Worm (Caenorhabditis elegans) whole organism, L1 larva: ENCODE measurements around the gene psf-1.

ENCODE experiments used
- F16B12.6 ChIP-seq: fragments of 150-350 bp; optimal IDR thresholded peaks from 2 replicates; lab custom pipeline; 2014; ENCODE audit warnings: missing biosample characterization, missing genetic modification characterization
- Y116A8C.19 ChIP-seq: sonication (generic microtip); optimal IDR thresholded peaks from 2 replicates; lab custom pipeline; 2016; ENCODE audit warnings: missing compliant biosample characterization, missing genetic modification characterization, borderline replicate concordance
- ceh-8 ChIP-seq: fragments of 200-800 bp; sonication (Bioruptor generic); optimal IDR thresholded peaks from 2 replicates; lab custom pipeline; 2018; ENCODE audit warnings: mild to moderate bottlenecking, missing genetic modification characterization, moderate library complexity, missing compliant biosample characterization
- ceh-82 ChIP-seq, 3 experiments: fragments of 150-350 bp in 1 of 3; sonication (generic microtip) in 2 of 3; optimal IDR thresholded peaks; 2 replicates each; lab custom pipeline; 2014 to 2017; ENCODE audit warnings: missing biosample characterization in 3 of 3, missing genetic modification characterization in 3 of 3
- ceh-90 ChIP-seq: sonication (generic microtip); optimal IDR thresholded peaks from 2 replicates; lab custom pipeline; 2016; ENCODE audit warnings: missing genetic modification characterization, missing compliant biosample characterization
- ces-1 ChIP-seq: fragments of 150-350 bp; optimal IDR thresholded peaks from 2 replicates; lab custom pipeline; 2014; ENCODE audit warnings: missing biosample characterization, missing genetic modification reagents, missing genetic modification characterization
- dpl-1 ChIP-seq, 3 experiments: fragments of 150-350 bp in 2 of 3; sonication (generic microtip) in 1 of 3; optimal IDR thresholded peaks; 2 replicates each; lab custom pipeline; 2014 to 2017; ENCODE audit warnings: missing biosample characterization in 3 of 3, missing genetic modification characterization in 3 of 3, missing genetic modification reagents in 3 of 3
- efl-3 ChIP-seq: fragments of 200-800 bp; sonication (Bioruptor generic); optimal IDR thresholded peaks from 2 replicates; lab custom pipeline; 2018; ENCODE audit warnings: mild to moderate bottlenecking, missing genetic modification characterization, missing compliant biosample characterization
- egl-13 ChIP-seq: sonication (generic microtip); optimal IDR thresholded peaks from 2 replicates; lab custom pipeline; 2016; ENCODE audit warnings: missing genotype, missing genetic modification reagents, missing genetic modification characterization, missing compliant biosample characterization
- egl-27 ChIP-seq, 2 experiments: fragments of 150-350 bp in 1 of 2; sonication (generic microtip); optimal IDR thresholded peaks; 3 replicates each; lab custom pipeline; 2017 to 2018; ENCODE audit warnings: missing biosample characterization in 2 of 2, missing genetic modification characterization in 2 of 2, missing genetic modification reagents in 2 of 2
- elt-2 ChIP-seq: sonication (generic microtip); optimal IDR thresholded peaks from 2 replicates; lab custom pipeline; 2016; ENCODE audit warnings: missing genetic modification characterization, mild to moderate bottlenecking, inconsistent platforms, missing compliant biosample characterization, missing genetic modification reagents
- ets-5 ChIP-seq: fragments of 200-800 bp; sonication (Bioruptor generic); IDR thresholded peaks from 2 replicates; pipeline ENCODE4 v1.3.6; 2022; ENCODE audit warnings: missing genetic modification characterization, missing compliant biosample characterization
- fkh-8 ChIP-seq: sonication (generic microtip); optimal IDR thresholded peaks from 2 replicates; lab custom pipeline; 2016; ENCODE audit warnings: mild to moderate bottlenecking, missing genetic modification characterization, missing compliant biosample characterization
- fos-1 ChIP-seq: fragments of 150-350 bp; optimal IDR thresholded peaks from 2 replicates; lab custom pipeline; 2014; ENCODE audit warnings: missing biosample characterization, missing genetic modification characterization
- grh-1 ChIP-seq: fragments of 200-800 bp; sonication (Bioruptor generic); IDR thresholded peaks from 2 replicates; pipeline ENCODE4 v1.3.6; 2022; ENCODE audit warnings: missing genetic modification reagents, missing genetic modification characterization, missing compliant biosample characterization
- hlh-4 ChIP-seq: sonication (generic microtip); optimal IDR thresholded peaks from 2 replicates; lab custom pipeline; 2016; ENCODE audit warnings: mild to moderate bottlenecking, missing genetic modification characterization, missing compliant biosample characterization
- hpl-2 ChIP-seq: fragments of 150-350 bp; optimal IDR thresholded peaks from 2 replicates; lab custom pipeline; 2014; ENCODE audit warnings: missing biosample characterization, missing genetic modification reagents, missing genetic modification characterization
- irx-1 ChIP-seq: sonication (generic microtip); optimal IDR thresholded peaks from 2 replicates; lab custom pipeline; 2016; ENCODE audit warnings: missing genetic modification characterization, missing compliant biosample characterization
- isw-1 ChIP-seq: fragments of 200-800 bp; sonication (Bioruptor generic); IDR thresholded peaks from 2 replicates; pipeline ENCODE4 v1.3.6; 2022; ENCODE audit warnings: missing genetic modification characterization, missing compliant biosample characterization
- lin-13 ChIP-seq: fragments of 150-350 bp; optimal IDR thresholded peaks from 2 replicates; lab custom pipeline; 2014; ENCODE audit warnings: missing biosample characterization, missing genetic modification reagents, missing genetic modification characterization
- lin-14 ChIP-seq: fragments of 200-800 bp; sonication (Bioruptor generic); optimal IDR thresholded peaks from 2 replicates; lab custom pipeline; 2018; ENCODE audit warnings: mild to moderate bottlenecking, missing genetic modification characterization, moderate library complexity, missing compliant biosample characterization
- lin-15B ChIP-seq: fragments of 150-350 bp; sonication (generic microtip); optimal IDR thresholded peaks from 3 replicates; lab custom pipeline; 2014; ENCODE audit warnings: missing biosample characterization, missing genetic modification characterization
- lin-35 ChIP-seq, 2 experiments: fragments of 150-350 bp; optimal IDR thresholded peaks; 2 replicates each; lab custom pipeline; 2014; ENCODE audit warnings: missing biosample characterization in 2 of 2, missing genetic modification characterization in 2 of 2, missing genetic modification reagents in 2 of 2
- mdl-1 ChIP-seq, 2 experiments: fragments of 150-350 bp; optimal IDR thresholded peaks; 2 replicates each; lab custom pipeline; 2014 to 2017; ENCODE audit warnings: missing biosample characterization in 2 of 2, missing genetic modification characterization in 2 of 2, inconsistent platforms in 1 of 2
- nhr-11 ChIP-seq: fragments of 150-350 bp; optimal IDR thresholded peaks from 2 replicates; lab custom pipeline; 2014; ENCODE audit warnings: missing biosample characterization, missing genetic modification characterization
- nhr-12 ChIP-seq: sonication (generic microtip); optimal IDR thresholded peaks from 2 replicates; lab custom pipeline; 2017; ENCODE audit warnings: missing biosample characterization, missing genetic modification characterization
- nhr-237 ChIP-seq: fragments of 150-350 bp; optimal IDR thresholded peaks from 2 replicates; lab custom pipeline; 2014; ENCODE audit warnings: missing biosample characterization, missing genetic modification characterization
- nhr-71 ChIP-seq: sonication (generic microtip); optimal IDR thresholded peaks from 2 replicates; lab custom pipeline; 2016; ENCODE audit warnings: mild to moderate bottlenecking, missing genetic modification characterization, moderate library complexity, missing compliant biosample characterization
- nhr-90 ChIP-seq: sonication (generic microtip); optimal IDR thresholded peaks from 2 replicates; lab custom pipeline; 2016; ENCODE audit warnings: mild to moderate bottlenecking, missing genetic modification characterization, missing compliant biosample characterization; ENCODE audit not compliant: poor library complexity
- pag-3 ChIP-seq: sonication (generic microtip); optimal IDR thresholded peaks from 2 replicates; lab custom pipeline; 2017; ENCODE audit warnings: missing genetic modification characterization, mild to moderate bottlenecking, missing compliant biosample characterization, antibody characterized with exemption, borderline replicate concordance; ENCODE audit not compliant: insufficient read depth
- pax-3 ChIP-seq: fragments of 200-800 bp; sonication (Bioruptor generic); optimal IDR thresholded peaks from 2 replicates; lab custom pipeline; 2018; ENCODE audit warnings: mild to moderate bottlenecking, missing genetic modification characterization, moderate library complexity, missing compliant biosample characterization
- rnt-1 ChIP-seq: sonication (generic microtip); optimal IDR thresholded peaks from 2 replicates; lab custom pipeline; 2016; ENCODE audit warnings: mild to moderate bottlenecking, missing genetic modification characterization, moderate library complexity, missing compliant biosample characterization
- skn-1 ChIP-seq: fragments of 150-350 bp; optimal IDR thresholded peaks from 2 replicates; lab custom pipeline; 2014; ENCODE audit warnings: missing biosample characterization, missing genetic modification characterization
- snpc-4 ChIP-seq: fragments of 150-350 bp; optimal IDR thresholded peaks from 2 replicates; lab custom pipeline; 2014; ENCODE audit warnings: missing biosample characterization, missing genetic modification characterization
- snu-23 ChIP-seq: sonication (generic microtip); optimal IDR thresholded peaks from 2 replicates; lab custom pipeline; 2016; ENCODE audit warnings: missing genetic modification characterization, missing compliant biosample characterization
- sptf-1 ChIP-seq: fragments of 150-350 bp; optimal IDR thresholded peaks from 2 replicates; lab custom pipeline; 2014; ENCODE audit warnings: missing biosample characterization, missing genetic modification characterization
- tlp-1 ChIP-seq: fragments of 150-350 bp; optimal IDR thresholded peaks from 2 replicates; lab custom pipeline; 2014; ENCODE audit warnings: missing biosample characterization, missing genetic modification characterization
- unc-30 ChIP-seq: sonication (generic microtip); optimal IDR thresholded peaks from 2 replicates; lab custom pipeline; 2017; ENCODE audit warnings: missing biosample characterization, missing genetic modification characterization
- unc-62 ChIP-seq: fragments of 150-350 bp; optimal IDR thresholded peaks from 2 replicates; lab custom pipeline; 2014; ENCODE audit warnings: missing biosample characterization, missing genetic modification reagents, missing genetic modification characterization
- unc-86 ChIP-seq: sonication (generic microtip); optimal IDR thresholded peaks from 2 replicates; lab custom pipeline; 2016; ENCODE audit warnings: missing genetic modification characterization, missing compliant biosample characterization
- vab-15 ChIP-seq: sonication (generic microtip); optimal IDR thresholded peaks from 2 replicates; lab custom pipeline; 2017; ENCODE audit warnings: missing genotype, mild to moderate bottlenecking, missing genetic modification characterization, missing compliant biosample characterization
- zag-1 ChIP-seq: fragments of 150-350 bp; optimal IDR thresholded peaks from 2 replicates; lab custom pipeline; 2014; ENCODE audit warnings: missing biosample characterization, missing genetic modification characterization
- zip-4 ChIP-seq: fragments of 200-800 bp; sonication (Bioruptor generic); optimal IDR thresholded peaks from 2 replicates; lab custom pipeline; 2018; ENCODE audit warnings: mild to moderate bottlenecking, missing genetic modification characterization, moderate library complexity, missing compliant biosample characterization
- ztf-11 ChIP-seq, 2 experiments: sonication (generic microtip); optimal IDR thresholded peaks; 2 replicates each; lab custom pipeline; 2016 to 2017; ENCODE audit warnings: missing genetic modification characterization in 2 of 2, missing biosample characterization in 1 of 2, missing compliant biosample characterization in 1 of 2

The psf-1 gene

DNA sequence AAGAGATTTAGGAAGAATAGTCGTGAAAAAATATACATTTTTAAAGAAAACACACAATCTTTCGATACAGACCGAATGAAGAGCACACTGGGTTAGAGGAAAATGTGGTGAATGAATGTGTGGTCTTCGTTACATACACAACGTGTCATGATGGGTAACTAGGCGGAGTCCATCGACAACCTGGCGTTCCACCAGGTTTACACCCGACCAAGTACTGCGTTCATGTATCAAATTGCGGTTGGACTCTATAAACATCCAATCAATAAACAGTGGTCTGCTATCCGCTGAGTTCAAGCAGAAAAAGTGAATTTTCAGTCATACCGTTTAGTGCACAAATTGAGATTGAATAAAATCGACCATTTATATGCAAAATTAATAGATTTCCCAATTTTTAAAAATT is 13.3 kb downstream of the psf-1 start, which contains the start of gene sdz-38:
Gene sdz-38, minus strand, starts transcription at position 101 of the 400 bp plus-strand sequence.
- TF ChIP-seq nhr-11 (tag; lab: Kevin White, UChicago) (no peak), ceh-90 (tag; lab: Kevin White, UChicago) (no peak), ztf-11 (tag; optimal IDR thresholded peaks at IDR 0.05; lab: Kevin White, UChicago) (no peak), elt-2 (tag; lab: Kevin White, UChicago) (no peak), zag-1 (tag; lab: Kevin White, UChicago) (no peak), rnt-1 (tag; lab: Kevin White, UChicago) (no peak), lin-35 (GFP tag; optimal IDR thresholded peaks at IDR 0.05; lab: Kevin White, UChicago) (no peak), hpl-2 (no peak), fos-1 (tag; lab: Kevin White, UChicago) (no peak), pax-3 (tag; lab: Kevin White, UChicago) (no peak), zip-4 (GFP tag; lab: Kevin White, UChicago) (no peak), Y116A8C.19 (tag; lab: Kevin White, UChicago) (no peak), nhr-71 (no peak), isw-1 (no peak), ets-5 (no peak), ces-1 (GFP tag; lab: Kevin White, UChicago) (no peak), nhr-12 (tag; lab: Kevin White, UChicago) (no peak), lin-15B (tag; lab: Kevin White, UChicago) (no peak), fkh-8 (tag; lab: Kevin White, UChicago) (no peak)

DNA sequence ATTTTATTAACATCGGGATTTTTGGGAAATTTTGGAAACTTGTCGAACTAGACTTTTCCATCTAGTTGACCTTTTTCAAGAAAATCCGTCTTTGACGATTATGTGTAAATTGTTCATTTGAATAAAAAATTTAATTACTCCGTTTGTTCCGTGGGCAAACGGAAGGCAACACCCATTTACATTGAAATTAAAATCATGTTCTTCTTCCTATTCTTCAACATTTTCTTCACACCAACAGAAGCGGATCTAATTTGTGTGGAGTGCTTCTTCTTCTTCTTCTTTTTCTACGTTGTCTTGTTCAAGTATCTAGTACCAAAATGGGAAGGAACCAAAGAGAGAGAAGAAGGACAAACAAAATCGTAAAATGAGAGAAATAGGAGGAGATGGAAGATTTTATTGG is 14.0 kb downstream of the psf-1 start:
- TF ChIP-seq ceh-82 (tag; optimal IDR thresholded peaks at IDR 0.05; lab: Kevin White, UChicago): no peak
- TF ChIP-seq egl-27 (tag; optimal IDR thresholded peaks at IDR 0.05; lab: Kevin White, UChicago): no peak
- TF ChIP-seq lin-14 (GFP tag; lab: Kevin White, UChicago): peak; percentile 23

DNA sequence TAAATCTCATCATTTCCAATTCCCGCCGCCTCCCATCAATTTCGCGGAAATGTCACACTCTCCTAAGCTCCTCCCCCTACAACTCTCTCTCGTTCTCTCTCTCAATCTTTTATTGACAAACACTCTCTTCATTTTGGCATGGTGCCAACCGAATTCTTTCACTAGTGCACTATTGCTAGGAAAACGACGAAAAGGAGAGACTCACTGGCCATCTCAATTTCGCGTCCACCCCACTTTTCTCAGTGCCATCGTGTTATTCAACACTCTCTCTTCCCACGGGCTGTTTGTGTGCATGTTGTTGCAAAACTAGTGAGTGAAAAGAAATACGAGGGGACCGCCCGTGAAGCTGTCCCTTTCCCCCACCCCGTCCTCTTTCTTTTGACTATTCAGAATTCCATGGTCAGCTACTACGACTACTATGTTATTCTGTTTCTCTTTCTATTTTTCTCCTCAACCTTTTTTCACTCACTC is 16.4 kb downstream of the psf-1 start:
- TF ChIP-seq tlp-1 (no peak), hlh-4 (tag; lab: Kevin White, UChicago) (no peak), unc-62 (no peak), pax-3 (tag; lab: Kevin White, UChicago) (no peak), ces-1 (GFP tag; lab: Kevin White, UChicago) (no peak), nhr-71 (peak; percentile 85), snpc-4 (tag; lab: Kevin White, UChicago) (peak; percentile 4), elt-2 (tag; lab: Kevin White, UChicago) (no peak), sptf-1 (tag; lab: Kevin White, UChicago) (no peak), irx-1 (tag; lab: Kevin White, UChicago) (peak; percentile 49), efl-3 (GFP tag; lab: Kevin White, UChicago) (no peak), ets-5 (no peak), zip-4 (GFP tag; lab: Kevin White, UChicago) (peak; percentile 6), Y116A8C.19 (tag; lab: Kevin White, UChicago) (no peak), dpl-1 (GFP tag; optimal IDR thresholded peaks at IDR 0.05; lab: Kevin White, UChicago) (peak; percentile 20 to 68 (median 38)), fos-1 (tag; lab: Kevin White, UChicago) (peak; percentile 33), nhr-237 (tag; lab: Kevin White, UChicago) (no peak), F16B12.6 (tag; lab: Kevin White, UChicago) (no peak), skn-1 (no peak), isw-1 (peak; percentile 28; the same call in 1 of the 2 replicates), rnt-1 (tag; lab: Kevin White, UChicago) (peak; percentile 68), ceh-8 (GFP tag; lab: Kevin White, UChicago) (peak; percentile 13), unc-86 (tag; lab: Kevin White, UChicago) (peak; percentile 73), unc-30 (tag; lab: Kevin White, UChicago) (no peak), mdl-1 (tag; optimal IDR thresholded peaks at IDR 0.05; lab: Kevin White, UChicago) (peak in 1 of 2 experiments; percentile 48), fkh-8 (tag; lab: Kevin White, UChicago) (peak; percentile 66), nhr-90 (tag; lab: Kevin White, UChicago) (no peak), grh-1 (GFP tag; lab: Robert Waterston, UW) (peak; percentile 38; the same call in 1 of the 2 replicates), nhr-11 (tag; lab: Kevin White, UChicago) (peak; percentile 85), snu-23 (GFP tag; lab: Kevin White, UChicago) (peak; percentile 67), egl-13 (peak; percentile 84), vab-15 (tag; lab: Kevin White, UChicago) (no peak), nhr-12 (tag; lab: Kevin White, UChicago) (no peak), pag-3 (peak; percentile 37), ztf-11 (tag; optimal IDR thresholded peaks at IDR 0.05; lab: Kevin White, UChicago) (peak in 1 of 2 experiments; percentile 1), lin-35 (GFP tag; optimal IDR thresholded peaks at IDR 0.05; lab: Kevin White, UChicago) (peak in 1 of 2 experiments; percentile 61), lin-13 (GFP tag; lab: Kevin White, UChicago) (peak; percentile 33)
